Fruit fly (Drosophila melanogaster) whole organism, embryonic: ENCODE data around the gene Cpr30B.
A peak's percentile ranks its signal among the peaks of the same experiment; 100 is the strongest.

Experiments
- Adf1 ChIP-seq: fragments of 200-800 bp; sonication (Bioruptor generic); IDR thresholded peaks from 2 replicates; pipeline ENCODE4 v1.3.6; 2022; ENCODE audit warnings: missing biosample characterization, missing genetic modification characterization
- Asciz ChIP-seq: fragments of 200-800 bp; sonication (Bioruptor generic); optimal IDR thresholded peaks from 2 replicates; lab custom pipeline; 2017; ENCODE audit warnings: missing biosample characterization, mild to moderate bottlenecking, missing genetic modification characterization, missing genetic modification reagents
- Bteb2 ChIP-seq: fragments of 200-800 bp; sonication (Bioruptor generic); optimal IDR thresholded peaks from 2 replicates; lab custom pipeline; 2016; ENCODE audit warnings: missing biosample characterization, missing genetic modification characterization
- CG1024 ChIP-seq: fragments of 200-800 bp; sonication (Bioruptor generic); IDR thresholded peaks from 2 replicates; pipeline ENCODE4 v1.3.6; 2022; ENCODE audit warnings: missing biosample characterization, missing genetic modification characterization
- CG10321 ChIP-seq: fragments of 200-800 bp; sonication (Bioruptor generic); IDR thresholded peaks from 2 replicates; pipeline ENCODE4 v1.3.6; 2022; ENCODE audit warnings: missing biosample characterization, missing genetic modification characterization
- CG10462 ChIP-seq: fragments of 200-800 bp; sonication (Bioruptor generic); optimal IDR thresholded peaks from 2 replicates; lab custom pipeline; 2016; ENCODE audit warnings: missing biosample characterization, missing genetic modification characterization
- CG10959 ChIP-seq: fragments of 200-800 bp; sonication (Bioruptor generic); IDR thresholded peaks from 2 replicates; pipeline ENCODE4 v1.3.6; 2022; ENCODE audit warnings: missing biosample characterization, missing genetic modification characterization
- CG12236 ChIP-seq: fragments of 200-800 bp; sonication (Bioruptor generic); optimal IDR thresholded peaks from 2 replicates; lab custom pipeline; 2016; ENCODE audit warnings: missing biosample characterization, missing genetic modification characterization
- CG12942 ChIP-seq: fragments of 200-800 bp; sonication (Bioruptor generic); optimal IDR thresholded peaks from 3 replicates; lab custom pipeline; 2016; ENCODE audit warnings: missing biosample characterization, missing genetic modification characterization
- CG13123 ChIP-seq: fragments of 200-800 bp; sonication (Bioruptor generic); optimal IDR thresholded peaks from 2 replicates; lab custom pipeline; 2016; ENCODE audit warnings: missing biosample characterization, missing genetic modification characterization
- CG13775 ChIP-seq: fragments of 200-800 bp; sonication (Bioruptor generic); optimal IDR thresholded peaks from 3 replicates; lab custom pipeline; 2017; ENCODE audit warnings: missing biosample characterization, mild to moderate bottlenecking, missing genetic modification characterization
- CG14965 ChIP-seq: fragments of 200-800 bp; sonication (Bioruptor generic); optimal IDR thresholded peaks from 2 replicates; lab custom pipeline; 2016; ENCODE audit warnings: missing biosample characterization, missing genetic modification characterization, borderline replicate concordance
- CG15269 ChIP-seq: fragments of 200-800 bp; sonication (Bioruptor generic); optimal IDR thresholded peaks from 2 replicates; lab custom pipeline; 2018; ENCODE audit warnings: missing biosample characterization, mild to moderate bottlenecking, missing genetic modification characterization, moderate library complexity
- CG16815 ChIP-seq: fragments of 200-800 bp; sonication (Bioruptor generic); optimal IDR thresholded peaks from 3 replicates; lab custom pipeline; 2017; ENCODE audit warnings: missing biosample characterization, mild to moderate bottlenecking, missing genetic modification characterization
- CG17385 ChIP-seq: fragments of 200-800 bp; sonication (Bioruptor generic); optimal IDR thresholded peaks from 3 replicates; lab custom pipeline; 2018; ENCODE audit warnings: missing biosample characterization, mild to moderate bottlenecking, missing genetic modification characterization
- CG2120 ChIP-seq: fragments of 200-800 bp; sonication (Bioruptor generic); optimal IDR thresholded peaks from 3 replicates; lab custom pipeline; 2016; ENCODE audit warnings: missing biosample characterization, missing genetic modification characterization
- CG5953 ChIP-seq: fragments of 200-800 bp; sonication (Bioruptor generic); IDR thresholded peaks from 2 replicates; pipeline ENCODE4 v1.3.6; 2022; ENCODE audit warnings: missing biosample characterization, missing genetic modification characterization
- CG6272 ChIP-seq: fragments of 200-800 bp; sonication (Bioruptor generic); IDR thresholded peaks from 2 replicates; pipeline ENCODE4 v1.3.6; 2022; ENCODE audit warnings: missing biosample characterization, missing genetic modification characterization
- D19B ChIP-seq: fragments of 200-800 bp; sonication (Bioruptor generic); optimal IDR thresholded peaks from 2 replicates; lab custom pipeline; 2017; ENCODE audit warnings: missing biosample characterization, mild to moderate bottlenecking, missing genetic modification characterization
- Dbx ChIP-seq: fragments of 200-800 bp; sonication (Bioruptor generic); IDR thresholded peaks from 3 replicates; pipeline ENCODE4 v1.3.6; 2022; ENCODE audit warnings: missing biosample characterization, missing genetic modification characterization
- Dek ChIP-seq: fragments of 200-800 bp; sonication (Bioruptor generic); optimal IDR thresholded peaks from 3 replicates; lab custom pipeline; 2019; ENCODE audit warnings: missing biosample characterization, mild to moderate bottlenecking, missing genetic modification characterization, moderate library complexity
- Dp ChIP-seq: fragments of 200-800 bp; sonication (Bioruptor generic); optimal IDR thresholded peaks from 2 replicates; lab custom pipeline; 2018; ENCODE audit warnings: missing biosample characterization, mild to moderate bottlenecking, missing genetic modification characterization, moderate library complexity
- E2f1 ChIP-seq: fragments of 200-800 bp; sonication (Bioruptor generic); IDR thresholded peaks from 2 replicates; pipeline ENCODE4 v1.3.6; 2022; ENCODE audit warnings: missing biosample characterization, missing genetic modification characterization
- GATAe ChIP-seq: fragments of 200-800 bp; sonication (Bioruptor generic); conservative IDR thresholded peaks from 2 replicates; pipeline ENCODE4 v1.3.6; 2022; ENCODE audit warnings: missing biosample characterization, missing genetic modification characterization
- HHEX ChIP-seq: fragments of 200-800 bp; sonication (Bioruptor generic); optimal IDR thresholded peaks from 3 replicates; lab custom pipeline; 2017; ENCODE audit warnings: missing biosample characterization, mild to moderate bottlenecking, missing genetic modification characterization, missing genetic modification reagents
- Hr51 ChIP-seq, 2 experiments: fragments of 200-800 bp; sonication (Bioruptor generic); optimal IDR thresholded peaks; 2 replicates in 1 of 2; 3 replicates in 1 of 2; lab custom pipeline; 2016 to 2018; ENCODE audit warnings: missing biosample characterization in 2 of 2, missing genetic modification characterization in 2 of 2, mild to moderate bottlenecking in 1 of 2, moderate library complexity in 1 of 2
- MTF-1 ChIP-seq: fragments of 200-800 bp; sonication (Bioruptor generic); optimal IDR thresholded peaks from 2 replicates; lab custom pipeline; 2018; ENCODE audit warnings: missing biosample characterization, mild to moderate bottlenecking, missing genetic modification characterization, borderline replicate concordance
- Med ChIP-seq: fragments of 200-800 bp; sonication (Bioruptor generic); peaks from one replicate; lab custom pipeline; 2016; ENCODE audit warnings: missing biosample characterization, missing genetic modification characterization, mild to moderate bottlenecking, inconsistent platforms, moderate library complexity
- Mrtf ChIP-seq: fragments of 200-800 bp; sonication (Bioruptor generic); IDR thresholded peaks from 3 replicates; pipeline ENCODE4 v1.3.6; 2022; ENCODE audit warnings: missing biosample characterization, missing genetic modification characterization
- Myb ChIP-seq: fragments of 200-800 bp; sonication (Bioruptor generic); optimal IDR thresholded peaks from 2 replicates; lab custom pipeline; 2016; ENCODE audit warnings: missing biosample characterization, missing genetic modification characterization
- Rfx ChIP-seq: fragments of 200-800 bp; sonication (Bioruptor generic); IDR thresholded peaks from 2 replicates; pipeline ENCODE4 v1.3.6; 2022; ENCODE audit warnings: missing biosample characterization, missing genetic modification characterization
- Sox100B ChIP-seq: fragments of 200-800 bp; sonication (Bioruptor generic); optimal IDR thresholded peaks from 3 replicates; lab custom pipeline; 2018; ENCODE audit warnings: missing biosample characterization, mild to moderate bottlenecking, missing genetic modification characterization
- Spps ChIP-seq: fragments of 200-800 bp; sonication (Bioruptor generic); optimal IDR thresholded peaks from 2 replicates; lab custom pipeline; 2018; ENCODE audit warnings: missing biosample characterization, mild to moderate bottlenecking, missing genetic modification characterization
- Sry-β ChIP-seq: fragments of 200-800 bp; sonication (Bioruptor generic); optimal IDR thresholded peaks from 2 replicates; lab custom pipeline; 2018; ENCODE audit warnings: missing biosample characterization, mild to moderate bottlenecking, missing genetic modification characterization, moderate library complexity
- YL-1 ChIP-seq: fragments of 200-800 bp; sonication (Bioruptor generic); optimal IDR thresholded peaks from 3 replicates; lab custom pipeline; 2017; ENCODE audit warnings: missing biosample characterization, mild to moderate bottlenecking, missing genetic modification characterization
- bab2 ChIP-seq: fragments of 200-800 bp; sonication (Bioruptor generic); optimal IDR thresholded peaks from 2 replicates; lab custom pipeline; 2016; ENCODE audit warnings: missing biosample characterization, missing genetic modification characterization
- dmrt11E ChIP-seq: fragments of 200-800 bp; sonication (Bioruptor generic); optimal IDR thresholded peaks from 3 replicates; lab custom pipeline; 2018; ENCODE audit warnings: missing biosample characterization, mild to moderate bottlenecking, missing genetic modification characterization, moderate library complexity
- fd64A ChIP-seq: fragments of 200-800 bp; sonication (Bioruptor generic); optimal IDR thresholded peaks from 3 replicates; lab custom pipeline; 2018; ENCODE audit warnings: missing biosample characterization, mild to moderate bottlenecking, missing genetic modification characterization
- jing ChIP-seq: fragments of 200-800 bp; sonication (Bioruptor generic); optimal IDR thresholded peaks from 2 replicates; lab custom pipeline; 2018; ENCODE audit warnings: missing biosample characterization, mild to moderate bottlenecking, missing genetic modification characterization
- knrl ChIP-seq: fragments of 200-800 bp; sonication (Bioruptor generic); IDR thresholded peaks from 3 replicates; pipeline ENCODE4 v1.3.6; 2022; ENCODE audit warnings: missing biosample characterization, missing genetic modification characterization; ENCODE audit not compliant: partially characterized antibody
- pb ChIP-seq: fragments of 200-800 bp; sonication (Bioruptor generic); optimal IDR thresholded peaks from 3 replicates; lab custom pipeline; 2016; ENCODE audit warnings: missing biosample characterization, missing genetic modification characterization
- peb ChIP-seq: fragments of 200-800 bp; sonication (Bioruptor generic); IDR thresholded peaks from 2 replicates; pipeline ENCODE4 v1.3.6; 2022; ENCODE audit warnings: missing biosample characterization, missing genetic modification characterization
- pfk ChIP-seq: fragments of 200-800 bp; sonication (Bioruptor generic); optimal IDR thresholded peaks from 2 replicates; lab custom pipeline; 2018; ENCODE audit warnings: missing biosample characterization, mild to moderate bottlenecking, missing genetic modification characterization, moderate library complexity
- pnt ChIP-seq: fragments of 200-800 bp; sonication (Bioruptor generic); optimal IDR thresholded peaks from 3 replicates; lab custom pipeline; 2016; ENCODE audit warnings: missing biosample characterization, missing genetic modification characterization
- schlank ChIP-seq: fragments of 200-800 bp; sonication (Bioruptor generic); optimal IDR thresholded peaks from 2 replicates; lab custom pipeline; 2018; ENCODE audit warnings: missing biosample characterization, mild to moderate bottlenecking, missing genetic modification characterization
- sd ChIP-seq: fragments of 200-800 bp; sonication (Bioruptor generic); optimal IDR thresholded peaks from 3 replicates; lab custom pipeline; 2018; ENCODE audit warnings: missing biosample characterization, mild to moderate bottlenecking, missing genetic modification characterization, moderate library complexity
- vfl ChIP-seq: fragments of 200-800 bp; sonication (Bioruptor generic); optimal IDR thresholded peaks from 2 replicates; lab custom pipeline; 2016; ENCODE audit warnings: missing biosample characterization, missing genetic modification characterization
- wek ChIP-seq: fragments of 200-800 bp; sonication (Bioruptor generic); optimal IDR thresholded peaks from 3 replicates; lab custom pipeline; 2018; ENCODE audit warnings: missing biosample characterization, mild to moderate bottlenecking, missing genetic modification characterization, moderate library complexity
- zen ChIP-seq: fragments of 200-800 bp; sonication (Bioruptor generic); optimal IDR thresholded peaks from 3 replicates; lab custom pipeline; 2018; ENCODE audit warnings: missing biosample characterization, mild to moderate bottlenecking, missing genetic modification characterization, moderate library complexity
- zfh1 ChIP-seq: fragments of 200-800 bp; sonication (Bioruptor generic); IDR thresholded peaks from 3 replicates; pipeline ENCODE4 v1.3.6; 2022; ENCODE audit warnings: missing biosample characterization, missing genetic modification characterization

Gene Cpr30B

DNA sequence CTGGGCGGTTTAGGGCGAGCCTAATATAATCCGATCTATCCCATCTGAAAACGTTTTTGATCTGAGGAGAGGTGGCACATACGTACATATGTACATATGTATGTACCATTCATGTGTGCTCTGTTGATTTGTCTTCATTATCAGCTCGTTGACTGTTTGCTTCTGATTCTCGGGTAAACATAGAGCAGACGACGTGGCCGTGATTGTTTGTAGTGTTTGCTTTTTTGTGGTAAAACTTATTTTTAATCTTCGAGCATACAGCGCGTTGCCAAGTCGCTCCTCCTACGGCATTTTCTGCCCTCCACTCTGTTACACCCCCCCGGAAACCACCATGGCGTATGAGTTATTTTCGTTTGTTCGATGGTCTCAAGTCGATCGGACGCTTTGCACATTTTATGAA is 17.0 kb upstream of the Cpr30B start (continued):
- TF ChIP-seq CG17385 (GFP tag; lab: Kevin White, UChicago) = peak; percentile 83
- TF ChIP-seq Myb (GFP tag; lab: Kevin White, UChicago) = peak; percentile 45
- peak; percentile 96 for TF ChIP-seq MTF-1 (GFP tag; lab: Kevin White, UChicago)
- no peak for TF ChIP-seq knrl (GFP tag; lab: Robert Waterston, UW)
- TF ChIP-seq Hr51 (GFP tag; optimal IDR thresholded peaks at IDR 0.05; lab: Kevin White, UChicago) = peak; percentile 41 to 90
- peak; percentile 89 for TF ChIP-seq CG12942 (GFP tag; lab: Kevin White, UChicago)
- TF ChIP-seq Dbx = peak; percentile 65; the same call in 2 of the 3 replicates
- TF ChIP-seq zen (tag; lab: Kevin White, UChicago) = peak; percentile 59
- TF ChIP-seq jing = peak; percentile 50
- peak; percentile 64 for TF ChIP-seq Dek (tag; lab: Kevin White, UChicago)
- 0 out of 2 replicates have a peak, but pooled peaks have one; percentile 42 for TF ChIP-seq CG10959
- TF ChIP-seq CG15269 = peak; percentile 79
- peak; percentile 62 for TF ChIP-seq pb
- TF ChIP-seq dmrt11E (tag; lab: Kevin White, UChicago) = peak; percentile 85
- peak; percentile 67; the same call in 1 of the 2 replicates for TF ChIP-seq E2f1
- TF ChIP-seq bab2 (GFP tag; lab: Kevin White, UChicago) = peak; percentile 93
- peak; percentile 92 for TF ChIP-seq CG13123
- TF ChIP-seq sd = peak; percentile 89
- peak; percentile 71 for TF ChIP-seq CG2120 (GFP tag; lab: Kevin White, UChicago)
- TF ChIP-seq Mrtf (GFP tag; lab: Robert Waterston, UW) = peak; percentile 74; the same call in 2 of the 3 replicates
- TF ChIP-seq peb (GFP tag; lab: Robert Waterston, UW) = peak; percentile 59; the same call in 1 of the 2 replicates
- peak; percentile 77 for TF ChIP-seq Bteb2 (GFP tag; lab: Kevin White, UChicago)
- TF ChIP-seq CG13775 (GFP tag; lab: Kevin White, UChicago) = peak; percentile 53
- peak; percentile 77 for TF ChIP-seq pfk (GFP tag; lab: Kevin White, UChicago)
- peak; percentile 73 for TF ChIP-seq CG5953 (GFP tag; lab: Robert Waterston, UW)
- TF ChIP-seq CG10321 (GFP tag; lab: Robert Waterston, UW) = peak; percentile 69
- peak; percentile 26 for TF ChIP-seq D19B
- peak; percentile 97 for TF ChIP-seq Med (GFP tag; lab: Kevin White, UChicago)
- peak; percentile 94 for TF ChIP-seq CG12236 (GFP tag; lab: Kevin White, UChicago)
- TF ChIP-seq Dp (GFP tag; lab: Kevin White, UChicago) = peak; percentile 6
- peak; percentile 50 for TF ChIP-seq Adf1
- TF ChIP-seq GATAe (GFP tag; lab: Robert Waterston, UW) = no peak
- peak; percentile 68; the same call in 1 of the 2 replicates for TF ChIP-seq CG1024 (GFP tag; lab: Robert Waterston, UW)
- TF ChIP-seq Asciz (GFP tag; lab: Kevin White, UChicago) = peak; percentile 96
- TF ChIP-seq Sox100B (GFP tag; lab: Kevin White, UChicago) = peak; percentile 83
- TF ChIP-seq CG14965 (GFP tag; lab: Kevin White, UChicago) = peak; percentile 78
- TF ChIP-seq YL-1 (GFP tag; lab: Kevin White, UChicago) = peak; percentile 95
- peak; percentile 19 for TF ChIP-seq CG16815 (GFP tag; lab: Kevin White, UChicago)
- peak; percentile 95 for TF ChIP-seq wek (GFP tag; lab: Kevin White, UChicago)
- peak; percentile 70 for TF ChIP-seq Sry-β (GFP tag; lab: Kevin White, UChicago)
- peak; percentile 98 for TF ChIP-seq fd64A (GFP tag; lab: Kevin White, UChicago)
- TF ChIP-seq Rfx = peak; percentile 89
- TF ChIP-seq schlank (tag; lab: Kevin White, UChicago) = peak; percentile 87
- peak; percentile 90 for TF ChIP-seq zfh1 (GFP tag; lab: Robert Waterston, UW)
- TF ChIP-seq CG10462 (GFP tag; lab: Kevin White, UChicago) = peak; percentile 73
- peak; percentile 94 for TF ChIP-seq HHEX (GFP tag; lab: Kevin White, UChicago)
- no peak for TF ChIP-seq CG6272 (GFP tag; lab: Robert Waterston, UW)
- TF ChIP-seq vfl (GFP tag; lab: Kevin White, UChicago) = peak; percentile 31
- TF ChIP-seq pnt (GFP tag; lab: Kevin White, UChicago) = peak; percentile 68
- TF ChIP-seq Spps (tag; lab: Kevin White, UChicago) = peak; percentile 87
